Worm (Caenorhabditis elegans) whole organism, L1 larva: Measurements from ENCODE around the gene F22F4.4.

Experiments used
- C04F5.9 ChIP-seq: sonication (generic microtip); optimal IDR thresholded peaks from 2 replicates; lab custom pipeline; 2016; ENCODE audit warnings: missing genetic modification characterization, missing compliant biosample characterization
- C16A3.4 ChIP-seq: fragments of 150-350 bp; optimal IDR thresholded peaks from 2 replicates; lab custom pipeline; 2014; ENCODE audit warnings: missing biosample characterization, missing genetic modification characterization
- C34B4.2 ChIP-seq: sonication (generic microtip); optimal IDR thresholded peaks from 2 replicates; lab custom pipeline; 2017; ENCODE audit warnings: mild to moderate bottlenecking, missing genetic modification characterization, missing compliant biosample characterization
- F16B12.6 ChIP-seq: fragments of 150-350 bp; optimal IDR thresholded peaks from 2 replicates; lab custom pipeline; 2014; ENCODE audit warnings: missing biosample characterization, missing genetic modification characterization
- Y116A8C.19 ChIP-seq: sonication (generic microtip); optimal IDR thresholded peaks from 2 replicates; lab custom pipeline; 2016; ENCODE audit warnings: missing compliant biosample characterization, missing genetic modification characterization, borderline replicate concordance
- aha-1 ChIP-seq: fragments of 150-350 bp; optimal IDR thresholded peaks from 2 replicates; lab custom pipeline; 2014; ENCODE audit warnings: missing biosample characterization, missing genetic modification characterization
- alr-1 ChIP-seq: fragments of 200-800 bp; sonication (Bioruptor generic); optimal IDR thresholded peaks from 2 replicates; lab custom pipeline; 2018; ENCODE audit warnings: borderline replicate concordance, mild to moderate bottlenecking, missing genetic modification characterization, missing compliant biosample characterization
- aly-2 ChIP-seq: fragments of 150-350 bp; optimal IDR thresholded peaks from 2 replicates; lab custom pipeline; 2014; ENCODE audit warnings: missing biosample characterization, missing genetic modification characterization
- ama-1 ChIP-seq: fragments of 150-350 bp; optimal IDR thresholded peaks from 2 replicates; lab custom pipeline; 2014
- blmp-1 ChIP-seq: fragments of 150-350 bp; optimal IDR thresholded peaks from 2 replicates; lab custom pipeline; 2014; ENCODE audit warnings: missing biosample characterization, missing genetic modification characterization
- ceh-8 ChIP-seq: fragments of 200-800 bp; sonication (Bioruptor generic); optimal IDR thresholded peaks from 2 replicates; lab custom pipeline; 2018; ENCODE audit warnings: mild to moderate bottlenecking, missing genetic modification characterization, moderate library complexity, missing compliant biosample characterization
- ceh-82 ChIP-seq, 3 experiments: fragments of 150-350 bp in 1 of 3; sonication (generic microtip) in 2 of 3; optimal IDR thresholded peaks; 2 replicates each; lab custom pipeline; 2014 to 2017; ENCODE audit warnings: missing biosample characterization in 3 of 3, missing genetic modification characterization in 3 of 3
- ceh-88 ChIP-seq: fragments of 200-800 bp; sonication (Bioruptor generic); IDR thresholded peaks from 2 replicates; pipeline ENCODE4 v1.3.6; 2022; ENCODE audit warnings: missing genetic modification characterization, missing compliant biosample characterization
- dsc-1 ChIP-seq: sonication (generic microtip); optimal IDR thresholded peaks from 2 replicates; lab custom pipeline; 2016; ENCODE audit warnings: mild to moderate bottlenecking, missing genetic modification characterization, missing compliant biosample characterization
- egl-13 ChIP-seq: sonication (generic microtip); optimal IDR thresholded peaks from 2 replicates; lab custom pipeline; 2016; ENCODE audit warnings: missing genotype, missing genetic modification reagents, missing genetic modification characterization, missing compliant biosample characterization
- egl-27 ChIP-seq, 2 experiments: fragments of 150-350 bp in 1 of 2; sonication (generic microtip); optimal IDR thresholded peaks; 3 replicates each; lab custom pipeline; 2017 to 2018; ENCODE audit warnings: missing biosample characterization in 2 of 2, missing genetic modification characterization in 2 of 2, missing genetic modification reagents in 2 of 2
- elt-2 ChIP-seq: sonication (generic microtip); optimal IDR thresholded peaks from 2 replicates; lab custom pipeline; 2016; ENCODE audit warnings: missing genetic modification characterization, mild to moderate bottlenecking, inconsistent platforms, missing compliant biosample characterization, missing genetic modification reagents
- elt-3 ChIP-seq, 6 experiments: fragments of 150-350 bp in 1 of 6; sonication (generic microtip); optimal IDR thresholded peaks; 2 replicates each; lab custom pipeline; 2017 to 2018; ENCODE audit warnings: missing biosample characterization in 6 of 6, missing genetic modification characterization in 6 of 6, inconsistent platforms in 1 of 6
- ets-5 ChIP-seq: fragments of 200-800 bp; sonication (Bioruptor generic); IDR thresholded peaks from 2 replicates; pipeline ENCODE4 v1.3.6; 2022; ENCODE audit warnings: missing genetic modification characterization, missing compliant biosample characterization
- fkh-10 ChIP-seq: sonication (generic microtip); optimal IDR thresholded peaks from 2 replicates; lab custom pipeline; 2017; ENCODE audit warnings: missing biosample characterization, missing genetic modification reagents, missing genetic modification characterization
- fkh-8 ChIP-seq: sonication (generic microtip); optimal IDR thresholded peaks from 2 replicates; lab custom pipeline; 2016; ENCODE audit warnings: mild to moderate bottlenecking, missing genetic modification characterization, missing compliant biosample characterization
- fos-1 ChIP-seq: fragments of 150-350 bp; optimal IDR thresholded peaks from 2 replicates; lab custom pipeline; 2014; ENCODE audit warnings: missing biosample characterization, missing genetic modification characterization
- hlh-4 ChIP-seq: sonication (generic microtip); optimal IDR thresholded peaks from 2 replicates; lab custom pipeline; 2016; ENCODE audit warnings: mild to moderate bottlenecking, missing genetic modification characterization, missing compliant biosample characterization
- hpl-2 ChIP-seq: fragments of 150-350 bp; optimal IDR thresholded peaks from 2 replicates; lab custom pipeline; 2014; ENCODE audit warnings: missing biosample characterization, missing genetic modification reagents, missing genetic modification characterization
- jun-1 ChIP-seq: fragments of 150-350 bp; optimal IDR thresholded peaks from 2 replicates; lab custom pipeline; 2014; ENCODE audit warnings: missing biosample characterization, missing genetic modification reagents, missing genetic modification characterization
- lin-14 ChIP-seq: fragments of 200-800 bp; sonication (Bioruptor generic); optimal IDR thresholded peaks from 2 replicates; lab custom pipeline; 2018; ENCODE audit warnings: mild to moderate bottlenecking, missing genetic modification characterization, moderate library complexity, missing compliant biosample characterization
- lin-15B ChIP-seq: fragments of 150-350 bp; sonication (generic microtip); optimal IDR thresholded peaks from 3 replicates; lab custom pipeline; 2014; ENCODE audit warnings: missing biosample characterization, missing genetic modification characterization
- lin-35 ChIP-seq, 2 experiments: fragments of 150-350 bp; optimal IDR thresholded peaks; 2 replicates each; lab custom pipeline; 2014; ENCODE audit warnings: missing biosample characterization in 2 of 2, missing genetic modification characterization in 2 of 2, missing genetic modification reagents in 2 of 2
- lin-39 ChIP-seq: fragments of 150-350 bp; optimal IDR thresholded peaks from 2 replicates; lab custom pipeline; 2014; ENCODE audit warnings: missing biosample characterization, missing genetic modification reagents, missing genetic modification characterization
- mab-9 ChIP-seq: fragments of 200-800 bp; sonication (Bioruptor generic); IDR thresholded peaks from 2 replicates; pipeline ENCODE4 v1.3.6; 2022; ENCODE audit warnings: missing genetic modification reagents, missing genetic modification characterization, missing compliant biosample characterization
- mef-2 ChIP-seq: fragments of 150-350 bp; optimal IDR thresholded peaks from 2 replicates; lab custom pipeline; 2014; ENCODE audit warnings: missing biosample characterization, missing genetic modification characterization
- nhr-11 ChIP-seq: fragments of 150-350 bp; optimal IDR thresholded peaks from 2 replicates; lab custom pipeline; 2014; ENCODE audit warnings: missing biosample characterization, missing genetic modification characterization
- nhr-12 ChIP-seq: sonication (generic microtip); optimal IDR thresholded peaks from 2 replicates; lab custom pipeline; 2017; ENCODE audit warnings: missing biosample characterization, missing genetic modification characterization
- nhr-19 ChIP-seq: fragments of 200-800 bp; sonication (Bioruptor generic); conservative IDR thresholded peaks from 2 replicates; pipeline ENCODE4 v1.3.6; 2022; ENCODE audit warnings: missing genetic modification characterization, missing compliant biosample characterization
- nhr-20 ChIP-seq: sonication (generic microtip); optimal IDR thresholded peaks from 2 replicates; lab custom pipeline; 2016; ENCODE audit warnings: mild to moderate bottlenecking, missing genetic modification characterization, missing compliant biosample characterization
- nhr-237 ChIP-seq: fragments of 150-350 bp; optimal IDR thresholded peaks from 2 replicates; lab custom pipeline; 2014; ENCODE audit warnings: missing biosample characterization, missing genetic modification characterization
- nhr-47 ChIP-seq: sonication (generic microtip); optimal IDR thresholded peaks from 2 replicates; lab custom pipeline; 2016; ENCODE audit warnings: mild to moderate bottlenecking, missing genetic modification characterization, moderate library complexity, missing compliant biosample characterization
- nhr-71 ChIP-seq: sonication (generic microtip); optimal IDR thresholded peaks from 2 replicates; lab custom pipeline; 2016; ENCODE audit warnings: mild to moderate bottlenecking, missing genetic modification characterization, moderate library complexity, missing compliant biosample characterization
- nhr-84 ChIP-seq: sonication (generic microtip); optimal IDR thresholded peaks from 2 replicates; lab custom pipeline; 2017; ENCODE audit warnings: missing biosample characterization, missing genetic modification characterization
- nhr-85 ChIP-seq: sonication (generic microtip); peaks from one replicate; lab custom pipeline; 2016; ENCODE audit warnings: missing genetic modification characterization, inconsistent platforms, missing compliant biosample characterization
- pax-3 ChIP-seq: fragments of 200-800 bp; sonication (Bioruptor generic); optimal IDR thresholded peaks from 2 replicates; lab custom pipeline; 2018; ENCODE audit warnings: mild to moderate bottlenecking, missing genetic modification characterization, moderate library complexity, missing compliant biosample characterization
- pqm-1 ChIP-seq: sonication (generic microtip); optimal IDR thresholded peaks from 3 replicates; lab custom pipeline; 2017; ENCODE audit warnings: missing biosample characterization, missing genetic modification characterization
- rnt-1 ChIP-seq: sonication (generic microtip); optimal IDR thresholded peaks from 2 replicates; lab custom pipeline; 2016; ENCODE audit warnings: mild to moderate bottlenecking, missing genetic modification characterization, moderate library complexity, missing compliant biosample characterization
- skn-1 ChIP-seq: fragments of 150-350 bp; optimal IDR thresholded peaks from 2 replicates; lab custom pipeline; 2014; ENCODE audit warnings: missing biosample characterization, missing genetic modification characterization
- snpc-4 ChIP-seq: fragments of 150-350 bp; optimal IDR thresholded peaks from 2 replicates; lab custom pipeline; 2014; ENCODE audit warnings: missing biosample characterization, missing genetic modification characterization
- sox-4 ChIP-seq: sonication (generic microtip); optimal IDR thresholded peaks from 2 replicates; lab custom pipeline; 2016; ENCODE audit warnings: missing genetic modification characterization, missing compliant biosample characterization
- sup-37 ChIP-seq: fragments of 200-800 bp; sonication (Bioruptor generic); optimal IDR thresholded peaks from 2 replicates; lab custom pipeline; 2018; ENCODE audit warnings: mild to moderate bottlenecking, missing genetic modification characterization, missing compliant biosample characterization
- swsn-7 ChIP-seq: sonication (generic microtip); optimal IDR thresholded peaks from 2 replicates; lab custom pipeline; 2016; ENCODE audit warnings: missing genetic modification characterization, missing compliant biosample characterization
- tbx-2 ChIP-seq: sonication (generic microtip); optimal IDR thresholded peaks from 2 replicates; lab custom pipeline; 2016; ENCODE audit warnings: missing genetic modification characterization, missing compliant biosample characterization
- tlp-1 ChIP-seq: fragments of 150-350 bp; optimal IDR thresholded peaks from 2 replicates; lab custom pipeline; 2014; ENCODE audit warnings: missing biosample characterization, missing genetic modification characterization
- unc-130 ChIP-seq: fragments of 150-350 bp; optimal IDR thresholded peaks from 2 replicates; lab custom pipeline; 2017; ENCODE audit warnings: missing biosample characterization, missing genetic modification characterization, inconsistent platforms
- zag-1 ChIP-seq: fragments of 150-350 bp; optimal IDR thresholded peaks from 2 replicates; lab custom pipeline; 2014; ENCODE audit warnings: missing biosample characterization, missing genetic modification characterization
- ztf-11 ChIP-seq, 2 experiments: sonication (generic microtip); optimal IDR thresholded peaks; 2 replicates each; lab custom pipeline; 2016 to 2017; ENCODE audit warnings: missing genetic modification characterization in 2 of 2, missing biosample characterization in 1 of 2, missing compliant biosample characterization in 1 of 2
- ztf-4 ChIP-seq: fragments of 150-350 bp; optimal IDR thresholded peaks from 2 replicates; lab custom pipeline; 2014; ENCODE audit warnings: missing biosample characterization, missing genetic modification characterization

F22F4.4 gene

ce11 chrX:5984581-5985039, 16.7 kb downstream of the F22F4.4 start, which contains the start of gene klp-13:
Gene klp-13 (plus strand): TSS chrX:5984989.
- TF ChIP-seq Y116A8C.19 (tag; lab: Kevin White, UChicago) (no peak), swsn-7 (peak; percentile 88), F16B12.6 (tag; lab: Kevin White, UChicago) (peak; percentile 29), nhr-85 (peak; percentile 88), pax-3 (tag; lab: Kevin White, UChicago) (peak; percentile 85), aha-1 (tag; lab: Kevin White, UChicago) (peak; percentile 19), jun-1 (tag; lab: Kevin White, UChicago) (peak; percentile 74), egl-27 (tag; optimal IDR thresholded peaks at IDR 0.05; lab: Kevin White, UChicago) (peak in 1 of 2 experiments; percentile 54), dsc-1 (peak; percentile 84), nhr-20 (tag; lab: Kevin White, UChicago) (peak; percentile 90), nhr-47 (tag; lab: Kevin White, UChicago) (peak; percentile 91), nhr-11 (tag; lab: Kevin White, UChicago) (peak; percentile 53), fkh-10 (GFP tag; lab: Kevin White, UChicago) (peak; percentile 72), mab-9 (GFP tag; lab: Robert Waterston, UW) (no peak), mef-2 (tag; lab: Kevin White, UChicago) (peak; percentile 54), ceh-82 (tag; optimal IDR thresholded peaks at IDR 0.05; lab: Kevin White, UChicago) (peak; percentile 72 to 90 (median 78)), ama-1 (lab: Kevin White, UChicago) (peak; percentile 2), elt-3 (tag; optimal IDR thresholded peaks at IDR 0.05; lab: Kevin White, UChicago) (peak in 3 of 6 experiments; percentile 14 to 89 (median 20)), rnt-1 (tag; lab: Kevin White, UChicago) (peak; percentile 85), ceh-88 (GFP tag; lab: Robert Waterston, UW) (no peak), C34B4.2 (tag; lab: Kevin White, UChicago) (no peak), zag-1 (tag; lab: Kevin White, UChicago) (no peak), ceh-8 (peak; percentile 69), ztf-4 (tag; lab: Kevin White, UChicago) (peak; percentile 43), hlh-4 (no peak), lin-15B (tag; lab: Kevin White, UChicago) (peak; percentile 80), unc-130 (tag; lab: Kevin White, UChicago) (peak; percentile 64), fkh-8 (tag; lab: Kevin White, UChicago) (peak; percentile 98), aly-2 (tag; lab: Kevin White, UChicago) (peak; percentile 38), C04F5.9 (tag; lab: Kevin White, UChicago) (no peak), fos-1 (tag; lab: Kevin White, UChicago) (peak; percentile 85), ets-5 (GFP tag; lab: Robert Waterston, UW) (no peak), sup-37 (GFP tag; lab: Kevin White, UChicago) (peak; percentile 41), nhr-237 (tag; lab: Kevin White, UChicago) (peak; percentile 35), nhr-12 (tag; lab: Kevin White, UChicago) (no peak), nhr-71 (peak; percentile 94), lin-35 (GFP tag; optimal IDR thresholded peaks at IDR 0.05; lab: Kevin White, UChicago) (peak; percentile 92 to 97), ztf-11 (tag; optimal IDR thresholded peaks at IDR 0.05; lab: Kevin White, UChicago) (peak in 1 of 2 experiments; percentile 61), alr-1 (tag; lab: Kevin White, UChicago) (no peak), sox-4 (peak; percentile 65), nhr-19 (GFP tag; lab: Robert Waterston, UW) (peak; percentile 80), hpl-2 (GFP tag; lab: Kevin White, UChicago) (no peak), egl-13 (tag; lab: Kevin White, UChicago) (peak; percentile 82), lin-14 (GFP tag; lab: Kevin White, UChicago) (peak; percentile 95), snpc-4 (tag; lab: Kevin White, UChicago) (peak; percentile 5), tbx-2 (tag; lab: Kevin White, UChicago) (peak; percentile 89), lin-39 (peak; percentile 18), nhr-84 (tag; lab: Kevin White, UChicago) (no peak), C16A3.4 (tag; lab: Kevin White, UChicago) (peak; percentile 91), blmp-1 (tag; lab: Kevin White, UChicago) (peak; percentile 81), elt-2 (tag; lab: Kevin White, UChicago) (peak; percentile 61), pqm-1 (no peak), tlp-1 (tag; lab: Kevin White, UChicago) (no peak), skn-1 (peak; percentile 87)
